In the genomic region with DNA sequence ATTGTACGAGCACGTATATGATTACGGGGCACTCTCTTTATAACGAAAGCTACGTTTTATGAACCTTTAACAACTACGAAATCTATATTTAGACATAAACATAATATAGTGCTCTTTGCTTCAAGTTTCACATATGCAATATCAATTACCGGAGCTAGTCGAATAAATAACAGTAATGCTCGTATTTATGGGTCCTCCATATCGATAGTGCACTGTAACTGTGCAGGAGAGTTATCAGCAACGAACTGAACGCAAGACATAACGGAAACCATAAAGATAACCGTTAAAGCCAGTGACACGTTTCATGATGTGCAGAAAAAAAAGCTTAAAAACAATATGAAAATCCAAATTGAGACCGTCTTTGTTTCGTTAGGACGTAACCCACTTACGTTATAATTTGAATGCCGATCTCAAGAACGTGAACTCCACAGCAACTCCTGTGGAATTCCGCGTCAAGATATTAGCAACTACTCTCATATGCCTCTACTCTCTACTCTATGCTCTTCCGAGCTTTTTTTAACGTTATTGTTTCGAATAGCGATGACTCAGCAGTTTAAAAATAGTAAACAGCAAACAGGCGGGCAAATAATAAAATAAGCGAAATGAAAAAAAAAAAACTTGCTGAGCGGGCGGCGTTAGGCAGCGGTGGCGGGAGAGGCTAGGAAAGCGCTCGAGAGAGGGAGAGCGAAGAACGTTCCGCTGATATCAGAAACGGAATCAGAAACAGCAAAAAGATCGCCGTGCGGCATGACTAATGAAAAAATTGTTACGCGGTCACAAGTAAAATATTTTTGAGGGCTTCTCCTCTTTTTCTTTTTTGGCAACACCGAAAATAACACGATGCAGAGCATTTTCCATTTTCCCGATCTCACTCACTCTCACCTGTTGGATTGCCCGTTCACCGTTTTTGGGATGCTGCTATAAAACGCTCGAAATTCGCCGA, we compare ENCODE assay signal across 1 fruit fly cellular context.
TF ChIP-seq lines count a peak whose summit lies in the region.

No protein-coding gene starts in this region.

TF ChIP-seq in whole organism, embryonic, 481 proteins besides CTCF, POLR2A, EP300 and RAD21 (continued from another document and continues in another):
- TF ChIP-seq crc (GFP tag; optimal IDR thresholded peaks at IDR 0.05; lab: Kevin White, UChicago) (no peak), CG11456 (GFP tag; IDR thresholded peaks at IDR 0.05; lab: Robert Waterston, UW) (peak; percentile 84), CG12071 (GFP tag; optimal IDR thresholded peaks at IDR 0.05; lab: Kevin White, UChicago) (peak; percentile 79), CG32772 (GFP tag; IDR thresholded peaks at IDR 0.05; lab: Robert Waterston, UW) (peak; percentile 54), CG2875 (GFP tag; optimal IDR thresholded peaks at IDR 0.05; lab: Kevin White, UChicago) (no peak), CG6854 (GFP tag; optimal IDR thresholded peaks at IDR 0.05; lab: Kevin White, UChicago) (peak; percentile 8), CG14014 (GFP tag; IDR thresholded peaks at IDR 0.05; lab: Robert Waterston, UW) (peak; percentile 82), sqz (GFP tag; optimal IDR thresholded peaks at IDR 0.05; lab: Kevin White, UChicago) (peak; percentile 9), CG6791 (GFP tag; IDR thresholded peaks at IDR 0.05; lab: Robert Waterston, UW; ENCODE audit: partially characterized antibody) (no peak), btn (GFP tag; optimal IDR thresholded peaks at IDR 0.05; lab: Kevin White, UChicago) (peak; percentile 55), CG8281 (tag; optimal IDR thresholded peaks at IDR 0.05; lab: Kevin White, UChicago) (peak; percentile 96), ttk (GFP tag; IDR thresholded peaks at IDR 0.05; lab: Robert Waterston, UW) (peak; percentile 56), Optix (GFP tag; IDR thresholded peaks at IDR 0.05; lab: Robert Waterston, UW) (0 out of 3 replicates have a peak, but pooled peaks have one; percentile 30), CG14710 (tag; optimal IDR thresholded peaks at IDR 0.05; lab: Kevin White, UChicago) (peak; percentile 39), Elba2 (GFP tag; optimal IDR thresholded peaks at IDR 0.05; lab: Kevin White, UChicago) (no peak), knrl (GFP tag; IDR thresholded peaks at IDR 0.05; lab: Robert Waterston, UW; ENCODE audit: partially characterized antibody) (no peak), Fer2 (tag; optimal IDR thresholded peaks at IDR 0.05; lab: Kevin White, UChicago) (peak; percentile 44), CG5180 (GFP tag; optimal IDR thresholded peaks at IDR 0.05; lab: Kevin White, UChicago) (peak; percentile 52), br (optimal IDR thresholded peaks at IDR 0.05; lab: Kevin White, UChicago) (no peak), tap (tag; optimal IDR thresholded peaks at IDR 0.05; lab: Kevin White, UChicago) (peak; percentile 84), CG4617 (GFP tag; optimal IDR thresholded peaks at IDR 0.05; lab: Kevin White, UChicago; ENCODE audit: borderline replicate concordance) (peak; percentile 35), HHEX (GFP tag; optimal IDR thresholded peaks at IDR 0.05; lab: Kevin White, UChicago) (peak; percentile 74), CG12769 (tag; optimal IDR thresholded peaks at IDR 0.05; lab: Kevin White, UChicago) (peak; percentile 88), CG33213 (GFP tag; optimal IDR thresholded peaks at IDR 0.05; lab: Kevin White, UChicago) (peak; percentile 65), CG5245 (GFP tag; optimal IDR thresholded peaks at IDR 0.05; lab: Kevin White, UChicago) (peak; percentile 61), MBD-R2 (GFP tag; IDR thresholded peaks at IDR 0.05; lab: Robert Waterston, UW) (peak; percentile 43; the same call in 1 of the 2 replicates), CG8388 (GFP tag; optimal IDR thresholded peaks at IDR 0.05; lab: Kevin White, UChicago) (peak; percentile 44), Deaf1 (tag; optimal IDR thresholded peaks at IDR 0.05; lab: Kevin White, UChicago) (peak; percentile 52), E2f1 (GFP tag; IDR thresholded peaks at IDR 0.05; lab: Robert Waterston, UW) (peak; percentile 71), crp (GFP tag; optimal IDR thresholded peaks at IDR 0.05; lab: Kevin White, UChicago) (no peak), NfI (GFP tag; optimal IDR thresholded peaks at IDR 0.05; lab: Kevin White, UChicago) (peak; percentile 78), CG12104 (GFP tag; optimal IDR thresholded peaks at IDR 0.05; lab: Kevin White, UChicago) (no peak), BEAF-32 (GFP tag; optimal IDR thresholded peaks at IDR 0.05; lab: Kevin White, UChicago) (no peak), dmrt11E (tag; optimal IDR thresholded peaks at IDR 0.05; lab: Kevin White, UChicago) (peak; percentile 30), pb (GFP tag; optimal IDR thresholded peaks at IDR 0.05; lab: Kevin White, UChicago) (peak; percentile 55), Hr39 (optimal IDR thresholded peaks at IDR 0.05; lab: Kevin White, UChicago) (no peak), hbn (GFP tag; IDR thresholded peaks at IDR 0.05; lab: Robert Waterston, UW; ENCODE audit: partially characterized antibody) (no peak), CG32767 (GFP tag; IDR thresholded peaks at IDR 0.05; lab: Robert Waterston, UW) (peak; percentile 65; the same call in 1 of the 2 replicates), her (GFP tag; optimal IDR thresholded peaks at IDR 0.05; lab: Kevin White, UChicago) (peak; percentile 56), CG12236 (GFP tag; optimal IDR thresholded peaks at IDR 0.05; lab: Kevin White, UChicago) (peak; percentile 36), CG34422 (GFP tag; IDR thresholded peaks at IDR 0.05; lab: Robert Waterston, UW) (no peak), fd96Cb (tag; optimal IDR thresholded peaks at IDR 0.05; lab: Kevin White, UChicago) (peak; percentile 68), zen (tag; optimal IDR thresholded peaks at IDR 0.05; lab: Kevin White, UChicago) (peak; percentile 63), Scr (GFP tag; IDR thresholded peaks at IDR 0.05; lab: Robert Waterston, UW; ENCODE audit: partially characterized antibody) (no peak), repo (GFP tag; optimal IDR thresholded peaks at IDR 0.05; lab: Kevin White, UChicago) (peak; percentile 34), CG33557 (GFP tag; optimal IDR thresholded peaks at IDR 0.05; lab: Kevin White, UChicago) (no peak), dm (GFP tag; optimal IDR thresholded peaks at IDR 0.05; lab: Kevin White, UChicago) (peak; percentile 30), aop (GFP tag; IDR thresholded peaks at IDR 0.05; lab: Robert Waterston, UW) (no peak), Xbp1 (GFP tag; optimal IDR thresholded peaks at IDR 0.05; lab: Kevin White, UChicago) (peak; percentile 79), CG11085 (GFP tag; IDR thresholded peaks at IDR 0.05; lab: Robert Waterston, UW) (peak; percentile 52; the same call in 1 of the 2 replicates), CG3065 (GFP tag; optimal IDR thresholded peaks at IDR 0.05; lab: Kevin White, UChicago) (no peak), luna (GFP tag; optimal IDR thresholded peaks at IDR 0.05; lab: Kevin White, UChicago) (peak; percentile 33), Awh (GFP tag; IDR thresholded peaks at IDR 0.05; lab: Robert Waterston, UW) (peak; percentile 72), CG4282 (GFP tag; optimal IDR thresholded peaks at IDR 0.05; lab: Kevin White, UChicago) (no peak), esg (GFP tag; conservative IDR thresholded peaks at IDR 0.05; lab: Robert Waterston, UW) (peak; percentile 49), CG1647 (GFP tag; optimal IDR thresholded peaks at IDR 0.05; lab: Kevin White, UChicago) (peak; percentile 41), CG4404 (GFP tag; IDR thresholded peaks at IDR 0.05; lab: Robert Waterston, UW) (peak; percentile 49; the same call in 1 of the 2 replicates), CG5953 (GFP tag; IDR thresholded peaks at IDR 0.05; lab: Robert Waterston, UW) (peak; percentile 43; the same call in 1 of the 2 replicates), dysf (GFP tag; IDR thresholded peaks at IDR 0.05; lab: Robert Waterston, UW) (peak; percentile 81), sob (GFP tag; IDR thresholded peaks at IDR 0.05; lab: Robert Waterston, UW) (peak; percentile 58), sc (optimal IDR thresholded peaks at IDR 0.05; lab: Kevin White, UChicago) (no peak), sc (GFP tag; optimal IDR thresholded peaks at IDR 0.05; lab: Kevin White, UChicago) (peak; percentile 49), nerfin-1 (tag; optimal IDR thresholded peaks at IDR 0.05; lab: Kevin White, UChicago) (peak; percentile 53), CG1602 (GFP tag; optimal IDR thresholded peaks at IDR 0.05; lab: Kevin White, UChicago) (peak; percentile 56), Atf6 (GFP tag; IDR thresholded peaks at IDR 0.05; lab: Robert Waterston, UW) (peak; percentile 84), croc (GFP tag; conservative IDR thresholded peaks at IDR 0.05; lab: Robert Waterston, UW) (0 out of 3 replicates have a peak, but pooled peaks have one; percentile 14), D19A (tag; optimal IDR thresholded peaks at IDR 0.05; lab: Kevin White, UChicago) (peak; percentile 72), CG9797 (GFP tag; optimal IDR thresholded peaks at IDR 0.05; lab: Kevin White, UChicago) (no peak), slou (GFP tag; optimal IDR thresholded peaks at IDR 0.05; lab: Kevin White, UChicago) (no peak), CG15696 (tag; optimal IDR thresholded peaks at IDR 0.05; lab: Kevin White, UChicago) (peak; percentile 16), Dbx (GFP tag; IDR thresholded peaks at IDR 0.05; lab: Robert Waterston, UW) (peak; percentile 73), CG17802 (tag; optimal IDR thresholded peaks at IDR 0.05; lab: Kevin White, UChicago) (peak; percentile 31), row (GFP tag; IDR thresholded peaks at IDR 0.05; lab: Robert Waterston, UW) (peak; percentile 94), disco-r (GFP tag; optimal IDR thresholded peaks at IDR 0.05; lab: Kevin White, UChicago) (peak; percentile 43), CG16815 (GFP tag; optimal IDR thresholded peaks at IDR 0.05; lab: Kevin White, UChicago) (peak; percentile 39), CG6813 (GFP tag; optimal IDR thresholded peaks at IDR 0.05; lab: Kevin White, UChicago) (peak; percentile 42), ac (GFP tag; optimal IDR thresholded peaks at IDR 0.05; lab: Kevin White, UChicago) (no peak), Kr (GFP tag; optimal IDR thresholded peaks at IDR 0.05; lab: Kevin White, UChicago) (no peak), grn (GFP tag; optimal IDR thresholded peaks at IDR 0.05; lab: Kevin White, UChicago) (no peak), CG8089 (GFP tag; optimal IDR thresholded peaks at IDR 0.05; lab: Kevin White, UChicago) (peak; percentile 33), Nf-YC (tag; optimal IDR thresholded peaks at IDR 0.05; lab: Kevin White, UChicago) (peak; percentile 52), CG12942 (GFP tag; optimal IDR thresholded peaks at IDR 0.05; lab: Kevin White, UChicago) (peak; percentile 13), Dfd (GFP tag; optimal IDR thresholded peaks at IDR 0.05; lab: Kevin White, UChicago) (no peak), vvl (GFP tag; IDR thresholded peaks at IDR 0.05; lab: Robert Waterston, UW) (peak; percentile 76), Neu2 (GFP tag; optimal IDR thresholded peaks at IDR 0.05; lab: Kevin White, UChicago; ENCODE audit: borderline replicate concordance) (no peak), CG10321 (GFP tag; IDR thresholded peaks at IDR 0.05; lab: Robert Waterston, UW) (peak; percentile 55; the same call in 1 of the 2 replicates), CG16813 (GFP tag; IDR thresholded peaks at IDR 0.05; lab: Robert Waterston, UW; ENCODE audit: partially characterized antibody) (no peak), CG31441 (GFP tag; IDR thresholded peaks at IDR 0.05; lab: Robert Waterston, UW) (peak; percentile 78), CG11723 (GFP tag; optimal IDR thresholded peaks at IDR 0.05; lab: Kevin White, UChicago) (peak; percentile 30), B-H1 (GFP tag; IDR thresholded peaks at IDR 0.05; lab: Robert Waterston, UW) (peak; percentile 57; the same call in 2 of the 3 replicates), maf-S (GFP tag; optimal IDR thresholded peaks at IDR 0.05; lab: Kevin White, UChicago) (peak; percentile 64), Ssrp (tag; optimal IDR thresholded peaks at IDR 0.05; lab: Kevin White, UChicago) (peak; percentile 66), CG12219 (GFP tag; optimal IDR thresholded peaks at IDR 0.05; lab: Kevin White, UChicago) (peak; percentile 80), ken (GFP tag; IDR thresholded peaks at IDR 0.05; lab: Robert Waterston, UW) (peak; percentile 73; the same call in 2 of the 3 replicates), CG7372 (GFP tag; IDR thresholded peaks at IDR 0.05; lab: Robert Waterston, UW) (peak; percentile 72), kni (GFP tag; optimal IDR thresholded peaks at IDR 0.05; lab: Kevin White, UChicago) (no peak), CG31224 (GFP tag; IDR thresholded peaks at IDR 0.05; lab: Robert Waterston, UW) (peak; percentile 57), Nf-YA (GFP tag; IDR thresholded peaks at IDR 0.05; lab: Robert Waterston, UW) (peak; percentile 43; the same call in 1 of the 2 replicates), CG12744 (GFP tag; optimal IDR thresholded peaks at IDR 0.05; lab: Kevin White, UChicago) (peak; percentile 72), CG7271 (tag; optimal IDR thresholded peaks at IDR 0.05; lab: Kevin White, UChicago) (no peak), CG14860 (GFP tag; IDR thresholded peaks at IDR 0.05; lab: Robert Waterston, UW; ENCODE audit: partially characterized antibody) (no peak), Dll (GFP tag; IDR thresholded peaks at IDR 0.05; lab: Robert Waterston, UW; ENCODE audit: partially characterized antibody) (no peak), Jarid2 (GFP tag; optimal IDR thresholded peaks at IDR 0.05; lab: Kevin White, UChicago) (no peak), Rx (GFP tag; IDR thresholded peaks at IDR 0.05; lab: Robert Waterston, UW) (0 out of 2 replicates have a peak, but pooled peaks have one; percentile 33), CG11247 (GFP tag; IDR thresholded peaks at IDR 0.05; lab: Robert Waterston, UW) (peak; percentile 75), CG2202 (tag; optimal IDR thresholded peaks at IDR 0.05; lab: Kevin White, UChicago) (peak; percentile 33), pfk (GFP tag; optimal IDR thresholded peaks at IDR 0.05; lab: Kevin White, UChicago) (no peak), tup (GFP tag; optimal IDR thresholded peaks at IDR 0.05; lab: Kevin White, UChicago) (peak; percentile 21), Six4 (GFP tag; optimal IDR thresholded peaks at IDR 0.05; lab: Kevin White, UChicago) (peak; percentile 36), hth (optimal IDR thresholded peaks at IDR 0.05; lab: Kevin White, UChicago) (no peak), unpg (GFP tag; optimal IDR thresholded peaks at IDR 0.05; lab: Kevin White, UChicago) (peak; percentile 88), prd (optimal IDR thresholded peaks at IDR 0.05; lab: Kevin White, UChicago) (no peak), prd (GFP tag; IDR thresholded peaks at IDR 0.05; lab: Robert Waterston, UW) (peak; percentile 78), onecut (GFP tag; IDR thresholded peaks at IDR 0.05; lab: Robert Waterston, UW) (peak; percentile 47), Taf1 (GFP tag; IDR thresholded peaks at IDR 0.05; lab: Robert Waterston, UW) (peak; percentile 59), ERR (GFP tag; optimal IDR thresholded peaks at IDR 0.05; lab: Kevin White, UChicago) (peak; percentile 66), Asciz (GFP tag; optimal IDR thresholded peaks at IDR 0.05; lab: Kevin White, UChicago) (peak; percentile 62), CG12155 (GFP tag; optimal IDR thresholded peaks at IDR 0.05; lab: Kevin White, UChicago) (peak; percentile 58)
